Worm (Caenorhabditis elegans) whole organism, L4/young adult: Measurements from ENCODE around the gene srab-1.

Source experiments
- W03F9.2 ChIP-seq: fragments of 150-350 bp; optimal IDR thresholded peaks from 2 replicates; lab custom pipeline; 2014; ENCODE audit warnings: missing biosample characterization, missing genetic modification characterization
- dao-5 ChIP-seq: sonication (generic microtip); optimal IDR thresholded peaks from 2 replicates; lab custom pipeline; 2016; ENCODE audit warnings: missing genotype, missing genetic modification characterization, moderate library complexity, missing compliant biosample characterization
- him-1 ChIP-seq: sonication (generic microtip); optimal IDR thresholded peaks from 2 replicates; lab custom pipeline; 2016; ENCODE audit warnings: missing genotype, missing genetic modification reagents, missing genetic modification characterization, missing compliant biosample characterization

DNA sequence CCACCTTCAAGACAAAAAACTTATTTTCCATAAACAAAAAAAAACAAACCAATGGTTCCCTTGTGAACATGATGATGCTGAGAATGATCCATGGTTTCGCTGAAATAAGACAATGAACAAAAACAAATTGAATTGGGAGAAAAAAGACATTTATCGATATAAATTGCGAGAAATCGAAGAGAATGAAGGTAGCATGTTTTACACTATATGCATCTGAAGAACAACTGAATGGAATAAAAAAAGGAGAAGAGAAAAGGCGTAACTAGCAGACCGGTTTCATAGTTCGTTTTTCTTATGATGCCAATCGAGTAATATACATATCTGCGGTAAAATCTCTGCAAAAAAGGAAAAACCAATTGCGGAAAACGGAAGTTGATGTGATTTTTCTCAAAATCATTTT, 32.5 kb downstream of the srab-1 start, which contains the start of gene Y58A7A.1:
- no peak for TF ChIP-seq him-1
- TF ChIP-seq dao-5 (tag; lab: Kevin White, UChicago), result no peak
- no peak for TF ChIP-seq W03F9.2
